Fruit fly (Drosophila melanogaster) whole organism, embryonic: ENCODE data around the gene f-cup.

Experiments
- Adf1 ChIP-seq: fragments of 200-800 bp; sonication (Bioruptor generic); IDR thresholded peaks from 2 replicates; pipeline ENCODE4 v1.3.6; 2022; ENCODE audit warnings: missing biosample characterization, missing genetic modification characterization
- Antp ChIP-seq: fragments of 200-800 bp; sonication (Bioruptor generic); optimal IDR thresholded peaks from 3 replicates; lab custom pipeline; 2016; ENCODE audit warnings: missing biosample characterization, missing genetic modification characterization
- Awh ChIP-seq: fragments of 200-800 bp; sonication (Bioruptor generic); IDR thresholded peaks from 2 replicates; pipeline ENCODE4, ENCODE4 v1.3.6; 2022; ENCODE audit warnings: missing biosample characterization, missing genetic modification characterization
- CG10209 ChIP-seq: fragments of 200-800 bp; sonication (Bioruptor generic); optimal IDR thresholded peaks from 3 replicates; lab custom pipeline; 2017; ENCODE audit warnings: missing biosample characterization, mild to moderate bottlenecking, missing genetic modification characterization, missing genetic modification reagents
- CG11247 ChIP-seq: fragments of 200-800 bp; sonication (Bioruptor generic); IDR thresholded peaks from 2 replicates; pipeline ENCODE4 v1.3.6; 2022; ENCODE audit warnings: missing biosample characterization, missing genetic modification characterization
- CG11560 ChIP-seq: fragments of 200-800 bp; sonication (Bioruptor generic); IDR thresholded peaks from 3 replicates; pipeline ENCODE4 v1.3.6; 2022; ENCODE audit warnings: missing biosample characterization, missing genetic modification characterization
- CG11696 ChIP-seq: fragments of 200-800 bp; sonication (Bioruptor generic); IDR thresholded peaks from 2 replicates; pipeline ENCODE4 v1.3.6; 2022; ENCODE audit warnings: missing biosample characterization, missing genetic modification characterization
- CG12299 ChIP-seq: fragments of 200-800 bp; sonication (Bioruptor generic); optimal IDR thresholded peaks from 2 replicates; lab custom pipeline; 2018; ENCODE audit warnings: missing biosample characterization, mild to moderate bottlenecking, missing genetic modification characterization
- CG12942 ChIP-seq: fragments of 200-800 bp; sonication (Bioruptor generic); optimal IDR thresholded peaks from 3 replicates; lab custom pipeline; 2016; ENCODE audit warnings: missing biosample characterization, missing genetic modification characterization
- CG14014 ChIP-seq: fragments of 200-800 bp; sonication (Bioruptor generic); IDR thresholded peaks from 2 replicates; pipeline ENCODE4 v1.3.6; 2022; ENCODE audit warnings: missing biosample characterization, missing genetic modification characterization
- CG14050 ChIP-seq: fragments of 200-800 bp; sonication (Bioruptor generic); IDR thresholded peaks from 3 replicates; pipeline ENCODE4 v1.3.6; 2022; ENCODE audit warnings: missing biosample characterization, missing genetic modification characterization
- CG15011 ChIP-seq: fragments of 200-800 bp; sonication (Bioruptor generic); optimal IDR thresholded peaks from 3 replicates; lab custom pipeline; 2018; ENCODE audit warnings: missing biosample characterization, mild to moderate bottlenecking, missing genetic modification characterization
- CG15514 ChIP-seq: fragments of 200-800 bp; sonication (Bioruptor generic); optimal IDR thresholded peaks from 3 replicates; lab custom pipeline; 2017; ENCODE audit warnings: missing biosample characterization, missing genetic modification characterization, mild to moderate bottlenecking, moderate library complexity, missing genetic modification reagents
- CG18476 ChIP-seq: fragments of 200-800 bp; sonication (Bioruptor generic); optimal IDR thresholded peaks from 2 replicates; lab custom pipeline; 2016; ENCODE audit warnings: missing biosample characterization, mild to moderate bottlenecking, missing genetic modification characterization
- CG2678 ChIP-seq: fragments of 200-800 bp; sonication (Bioruptor generic); optimal IDR thresholded peaks from 3 replicates; lab custom pipeline; 2019; ENCODE audit warnings: missing biosample characterization, mild to moderate bottlenecking, missing genetic modification characterization, moderate library complexity
- CG33557 ChIP-seq: fragments of 200-800 bp; sonication (Bioruptor generic); optimal IDR thresholded peaks from 2 replicates; lab custom pipeline; 2019; ENCODE audit warnings: missing biosample characterization, mild to moderate bottlenecking, missing genetic modification characterization, moderate library complexity
- CG3847 ChIP-seq: fragments of 200-800 bp; sonication (Bioruptor generic); IDR thresholded peaks from 2 replicates; pipeline ENCODE4 v1.3.6; 2022; ENCODE audit warnings: missing biosample characterization, missing genetic modification characterization
- CG4730 ChIP-seq: fragments of 200-800 bp; sonication (Bioruptor generic); IDR thresholded peaks from 2 replicates; pipeline ENCODE4 v1.3.6; 2022; ENCODE audit warnings: missing biosample characterization, missing genetic modification characterization
- CG5953 ChIP-seq: fragments of 200-800 bp; sonication (Bioruptor generic); IDR thresholded peaks from 2 replicates; pipeline ENCODE4 v1.3.6; 2022; ENCODE audit warnings: missing biosample characterization, missing genetic modification characterization
- CG6254 ChIP-seq: fragments of 200-800 bp; sonication (Bioruptor generic); optimal IDR thresholded peaks from 3 replicates; lab custom pipeline; 2017; ENCODE audit warnings: mild to moderate bottlenecking, missing biosample characterization, missing genetic modification reagents, missing genetic modification characterization
- CG9437 ChIP-seq: fragments of 200-800 bp; sonication (Bioruptor generic); optimal IDR thresholded peaks from 2 replicates; lab custom pipeline; 2018; ENCODE audit warnings: missing biosample characterization, mild to moderate bottlenecking, missing genetic modification characterization
- CG9727 ChIP-seq: fragments of 200-800 bp; sonication (Bioruptor generic); optimal IDR thresholded peaks from 3 replicates; lab custom pipeline; 2017; ENCODE audit warnings: missing biosample characterization, mild to moderate bottlenecking, missing genetic modification characterization
- Camta ChIP-seq: fragments of 200-800 bp; sonication (Bioruptor generic); optimal IDR thresholded peaks from 2 replicates; lab custom pipeline; 2016; ENCODE audit warnings: missing biosample characterization, missing genetic modification characterization
- CkIIα-i1 ChIP-seq: fragments of 200-800 bp; sonication (Bioruptor generic); IDR thresholded peaks from 2 replicates; pipeline ENCODE4 v1.3.6; 2022; ENCODE audit warnings: missing biosample characterization, missing genetic modification characterization
- CoRest ChIP-seq: fragments of 200-800 bp; sonication (Bioruptor generic); optimal IDR thresholded peaks from 3 replicates; lab custom pipeline; 2018; ENCODE audit warnings: missing biosample characterization, mild to moderate bottlenecking, missing genetic modification characterization, moderate library complexity
- E2f2 ChIP-seq: fragments of 200-800 bp; sonication (Bioruptor generic); IDR thresholded peaks from 2 replicates; pipeline ENCODE4 v1.3.6; 2022; ENCODE audit warnings: missing biosample characterization, missing genetic modification characterization
- HmgD ChIP-seq: fragments of 200-800 bp; sonication (Bioruptor generic); optimal IDR thresholded peaks from 3 replicates; lab custom pipeline; 2016; ENCODE audit warnings: missing biosample characterization, missing genetic modification characterization
- MTF-1 ChIP-seq: fragments of 200-800 bp; sonication (Bioruptor generic); optimal IDR thresholded peaks from 2 replicates; lab custom pipeline; 2018; ENCODE audit warnings: missing biosample characterization, mild to moderate bottlenecking, missing genetic modification characterization, borderline replicate concordance
- Med ChIP-seq: fragments of 200-800 bp; sonication (Bioruptor generic); peaks from one replicate; lab custom pipeline; 2016; ENCODE audit warnings: missing biosample characterization, missing genetic modification characterization, mild to moderate bottlenecking, inconsistent platforms, moderate library complexity
- NK7.1 ChIP-seq: fragments of 200-800 bp; sonication (Bioruptor generic); optimal IDR thresholded peaks from 3 replicates; lab custom pipeline; 2016; ENCODE audit warnings: missing biosample characterization, missing genetic modification characterization
- NfI ChIP-seq: fragments of 200-800 bp; sonication (Bioruptor generic); optimal IDR thresholded peaks from 3 replicates; lab custom pipeline; 2018; ENCODE audit warnings: missing biosample characterization, mild to moderate bottlenecking, missing genetic modification characterization, moderate library complexity
- Ptx1 ChIP-seq: fragments of 200-800 bp; sonication (Bioruptor generic); IDR thresholded peaks from 2 replicates; pipeline ENCODE4 v1.3.6; 2022; ENCODE audit warnings: missing biosample characterization, missing genetic modification characterization
- Sin3A ChIP-seq: fragments of >200 bp; optimal IDR thresholded peaks from 2 replicates; lab custom pipeline; 2018
- abd-A ChIP-seq: fragments of 200-800 bp; sonication (Bioruptor generic); optimal IDR thresholded peaks from 3 replicates; lab custom pipeline; 2019; ENCODE audit warnings: missing biosample characterization, mild to moderate bottlenecking, missing genetic modification characterization, moderate library complexity
- caup ChIP-seq: fragments of 200-800 bp; sonication (Bioruptor generic); optimal IDR thresholded peaks from 3 replicates; lab custom pipeline; 2017; ENCODE audit warnings: missing biosample characterization, mild to moderate bottlenecking, missing genetic modification characterization, moderate library complexity; ENCODE audit not compliant: severe bottlenecking
- chm ChIP-seq: fragments of 200-800 bp; sonication (Bioruptor generic); IDR thresholded peaks from 2 replicates; pipeline ENCODE4 v1.3.6; 2022; ENCODE audit warnings: missing biosample characterization, missing genetic modification characterization
- dysf ChIP-seq: fragments of 200-800 bp; sonication (Bioruptor generic); IDR thresholded peaks from 3 replicates; pipeline ENCODE4 v1.3.6; 2022; ENCODE audit warnings: missing biosample characterization, missing genetic modification characterization
- fd3F ChIP-seq: fragments of 200-800 bp; sonication (Bioruptor generic); optimal IDR thresholded peaks from 2 replicates; lab custom pipeline; 2018; ENCODE audit warnings: missing biosample characterization, mild to moderate bottlenecking, missing genetic modification characterization, moderate library complexity
- jigr1 ChIP-seq: fragments of 200-800 bp; sonication (Bioruptor generic); IDR thresholded peaks from 3 replicates; pipeline ENCODE4 v1.3.6; 2022; ENCODE audit warnings: missing biosample characterization, missing genetic modification characterization
- jing ChIP-seq: fragments of 200-800 bp; sonication (Bioruptor generic); optimal IDR thresholded peaks from 2 replicates; lab custom pipeline; 2018; ENCODE audit warnings: missing biosample characterization, mild to moderate bottlenecking, missing genetic modification characterization
- lab ChIP-seq: fragments of 200-800 bp; sonication (Bioruptor generic); optimal IDR thresholded peaks from 3 replicates; lab custom pipeline; 2017; ENCODE audit warnings: missing biosample characterization, missing genetic modification characterization, mild to moderate bottlenecking, moderate library complexity, missing genetic modification reagents
- lov ChIP-seq, 2 experiments: fragments of 200-800 bp in 1 of 2; fragments of >200 bp in 1 of 2; sonication (Bioruptor generic) in 1 of 2; IDR thresholded peaks in 1 of 2; optimal IDR thresholded peaks in 1 of 2; 2 replicates in 1 of 2; 3 replicates in 1 of 2; pipeline versions ENCODE4 v1.3.6 to Lab custom; 2017 to 2022; ENCODE audit warnings: missing biosample characterization in 1 of 2, missing genetic modification characterization in 1 of 2
- prd ChIP-seq, 3 experiments: fragments of >200 bp in 2 of 3; fragments of 200-800 bp in 1 of 3; sonication (Bioruptor generic) in 1 of 3; optimal IDR thresholded peaks in 2 of 3; IDR thresholded peaks in 1 of 3; 2 replicates in 2 of 3; 3 replicates in 1 of 3; pipeline versions ENCODE4 v1.3.6 to Lab custom; 2017 to 2022; ENCODE audit warnings: missing biosample characterization in 1 of 3, missing genetic modification characterization in 1 of 3
- seq ChIP-seq: fragments of 200-800 bp; sonication (Bioruptor generic); IDR thresholded peaks from 2 replicates; pipeline ENCODE4 v1.3.6; 2022; ENCODE audit warnings: missing biosample characterization, missing genetic modification characterization
- stwl ChIP-seq: fragments of 200-800 bp; sonication (Bioruptor generic); optimal IDR thresholded peaks from 3 replicates; lab custom pipeline; 2018; ENCODE audit warnings: missing biosample characterization, mild to moderate bottlenecking, missing genetic modification characterization, moderate library complexity
- vnd ChIP-seq: fragments of 200-800 bp; sonication (Bioruptor generic); IDR thresholded peaks from 3 replicates; pipeline ENCODE4 v1.3.6; 2022; ENCODE audit warnings: missing biosample characterization, missing genetic modification characterization; ENCODE audit not compliant: partially characterized antibody
- zfh2 ChIP-seq: fragments of 200-800 bp; sonication (Bioruptor generic); optimal IDR thresholded peaks from 2 replicates; lab custom pipeline; 2016; ENCODE audit warnings: missing biosample characterization, missing genetic modification characterization

Gene f-cup

dm6 chr3R:13676137-13677086, 24.2 kb downstream of the f-cup start, which contains the start of the genes Lkb1 and CG9588 (continued):
- TF ChIP-seq lab (GFP tag; lab: Kevin White, UChicago) (peak; percentile 61), Ptx1 (GFP tag; lab: Robert Waterston, UW) (peak; percentile 83), Antp (GFP tag; lab: Kevin White, UChicago) (peak; percentile 60), CG9437 (GFP tag; lab: Kevin White, UChicago) (peak; percentile 17), CG11560 (tag; lab: Robert Waterston, UW) (peak; percentile 63; the same call in 1 of the 3 replicates), CG5953 (GFP tag; lab: Robert Waterston, UW) (peak; percentile 77), NfI (GFP tag; lab: Kevin White, UChicago) (peak; percentile 38), CoRest (tag; lab: Kevin White, UChicago) (peak; percentile 27), CG11247 (GFP tag; lab: Robert Waterston, UW) (peak; percentile 64; the same call in 1 of the 2 replicates), CG9727 (GFP tag; lab: Kevin White, UChicago) (peak; percentile 66), CG12942 (GFP tag; lab: Kevin White, UChicago) (peak; percentile 57), E2f2 (GFP tag; lab: Robert Waterston, UW) (peak; percentile 32; the same call in 1 of the 2 replicates), dysf (GFP tag; lab: Robert Waterston, UW) (peak; percentile 79), CG33557 (peak; percentile 10), NK7.1 (peak; percentile 34), CG12299 (tag; lab: Kevin White, UChicago) (peak; percentile 9), HmgD (GFP tag; lab: Kevin White, UChicago) (no peak), prd (optimal IDR thresholded peaks at IDR 0.05; lab: Kevin White, UChicago) (no peak), prd (GFP tag; IDR thresholded peaks at IDR 0.05; lab: Robert Waterston, UW) (peak; percentile 89), Med (GFP tag; lab: Kevin White, UChicago) (peak; percentile 93), seq (GFP tag; lab: Robert Waterston, UW) (peak; percentile 54; the same call in 1 of the 2 replicates), CG15514 (GFP tag; lab: Kevin White, UChicago) (peak; percentile 59), CG18476 (peak; percentile 44), CG14050 (GFP tag; lab: Robert Waterston, UW) (peak; percentile 57; the same call in 2 of the 3 replicates), stwl (tag; lab: Kevin White, UChicago) (peak; percentile 39), jing (GFP tag; lab: Kevin White, UChicago) (peak; percentile 27), Adf1 (GFP tag; lab: Robert Waterston, UW) (no peak), abd-A (tag; lab: Kevin White, UChicago) (no peak), zfh2 (GFP tag; lab: Kevin White, UChicago) (peak; percentile 65), CG3847 (GFP tag; lab: Robert Waterston, UW) (peak; percentile 54), CG11696 (0 out of 2 replicates have a peak, but pooled peaks have one; percentile 43), lov (optimal IDR thresholded peaks at IDR 0.05; lab: Kevin White, UChicago) (no peak), lov (GFP tag; IDR thresholded peaks at IDR 0.05; lab: Robert Waterston, UW) (peak; percentile 75; the same call in 2 of the 3 replicates), fd3F (peak; percentile 36), Awh (GFP tag; lab: Robert Waterston, UW) (peak; percentile 85), vnd (GFP tag; lab: Robert Waterston, UW) (no peak), CG4730 (GFP tag; lab: Robert Waterston, UW) (peak; percentile 60), CG6254 (no peak), jigr1 (GFP tag; lab: Robert Waterston, UW) (peak; percentile 79), CG2678 (tag; lab: Kevin White, UChicago) (no peak), Camta (peak; percentile 12), MTF-1 (GFP tag; lab: Kevin White, UChicago) (no peak), Sin3A (lab: Kevin White, UChicago) (peak; percentile 33), CG15011 (GFP tag; lab: Kevin White, UChicago) (no peak), CkIIα-i1 (GFP tag; lab: Robert Waterston, UW) (peak; percentile 48; the same call in 1 of the 2 replicates), CG14014 (peak; percentile 72), chm (GFP tag; lab: Robert Waterston, UW) (peak; percentile 78), CG10209 (peak; percentile 43), caup (GFP tag; lab: Kevin White, UChicago) (peak; percentile 42)
